Fruit fly (Drosophila melanogaster) whole organism, prepupa: ENCODE results near the gene CG15468.

Experiments used
- Blimp-1 ChIP-seq: fragments of 200-800 bp; sonication (Bioruptor generic); optimal IDR thresholded peaks from 3 replicates; lab custom pipeline; 2017; ENCODE audit warnings: missing biosample characterization, missing genetic modification characterization, mild to moderate bottlenecking, moderate library complexity, missing genetic modification reagents
- CG10631 ChIP-seq: fragments of 200-800 bp; sonication (Bioruptor generic); optimal IDR thresholded peaks from 2 replicates; lab custom pipeline; 2016; ENCODE audit warnings: missing biosample characterization, missing genetic modification characterization
- CG10669 ChIP-seq: fragments of 200-800 bp; sonication (Bioruptor generic); optimal IDR thresholded peaks from 3 replicates; lab custom pipeline; 2018; ENCODE audit warnings: missing biosample characterization, mild to moderate bottlenecking, missing genetic modification characterization, moderate library complexity
- CG11294 ChIP-seq: fragments of 200-800 bp; sonication (Bioruptor generic); IDR thresholded peaks from 2 replicates; pipeline ENCODE4 v1.3.6; 2022; ENCODE audit warnings: missing biosample characterization, missing genetic modification characterization
- CG11762 ChIP-seq: fragments of 200-800 bp; sonication (Bioruptor generic); optimal IDR thresholded peaks from 3 replicates; lab custom pipeline; 2016; ENCODE audit warnings: missing biosample characterization, missing genetic modification characterization; ENCODE audit not compliant: insufficient read depth
- CG11902 ChIP-seq: fragments of 200-800 bp; sonication (Bioruptor generic); optimal IDR thresholded peaks from 3 replicates; lab custom pipeline; 2016; ENCODE audit warnings: missing biosample characterization, missing genetic modification characterization
- CG1621 ChIP-seq: fragments of 200-800 bp; sonication (Bioruptor generic); optimal IDR thresholded peaks from 3 replicates; lab custom pipeline; 2018; ENCODE audit warnings: missing biosample characterization, mild to moderate bottlenecking, missing genetic modification characterization
- CG16779 ChIP-seq: fragments of 200-800 bp; sonication (Bioruptor generic); optimal IDR thresholded peaks from 3 replicates; lab custom pipeline; 2017; ENCODE audit warnings: missing biosample characterization, mild to moderate bottlenecking, missing genetic modification characterization
- CG3032 ChIP-seq: fragments of 200-800 bp; optimal IDR thresholded peaks from 2 replicates; lab custom pipeline; 2019; ENCODE audit warnings: missing biosample characterization, mild to moderate bottlenecking, missing genetic modification characterization, moderate library complexity
- CG34406 ChIP-seq: fragments of 200-800 bp; sonication (Bioruptor generic); optimal IDR thresholded peaks from 3 replicates; lab custom pipeline; 2016; ENCODE audit warnings: missing biosample characterization, missing genetic modification characterization
- CG3919 ChIP-seq: fragments of 200-800 bp; sonication (Bioruptor generic); optimal IDR thresholded peaks from 3 replicates; lab custom pipeline; 2016; ENCODE audit warnings: missing biosample characterization, missing genetic modification characterization
- CG4318 ChIP-seq: fragments of 200-800 bp; sonication (Bioruptor generic); optimal IDR thresholded peaks from 3 replicates; lab custom pipeline; 2017; ENCODE audit warnings: missing biosample characterization, mild to moderate bottlenecking, missing genetic modification characterization
- CG6276 ChIP-seq: fragments of 200-800 bp; sonication (Bioruptor generic); optimal IDR thresholded peaks from 2 replicates; lab custom pipeline; 2017; ENCODE audit warnings: missing biosample characterization, mild to moderate bottlenecking, missing genetic modification characterization
- CG6792 ChIP-seq: fragments of 200-800 bp; sonication (Bioruptor generic); optimal IDR thresholded peaks from 3 replicates; lab custom pipeline; 2016; ENCODE audit warnings: missing biosample characterization, missing genetic modification characterization
- CG6808 ChIP-seq: fragments of 200-800 bp; sonication (Bioruptor generic); optimal IDR thresholded peaks from 3 replicates; lab custom pipeline; 2017; ENCODE audit warnings: missing biosample characterization, missing genetic modification characterization, mild to moderate bottlenecking, moderate library complexity, missing genetic modification reagents
- CG8119 ChIP-seq: fragments of 200-800 bp; sonication (Bioruptor generic); IDR thresholded peaks from 3 replicates; pipeline ENCODE4 v1.3.6; 2022; ENCODE audit warnings: missing biosample characterization, missing genetic modification characterization
- CG8319 ChIP-seq: fragments of 200-800 bp; sonication (Bioruptor generic); optimal IDR thresholded peaks from 3 replicates; lab custom pipeline; 2016; ENCODE audit warnings: missing biosample characterization, missing genetic modification characterization
- CG8632 ChIP-seq: fragments of 200-800 bp; sonication (Bioruptor generic); optimal IDR thresholded peaks from 3 replicates; lab custom pipeline; 2016; ENCODE audit warnings: missing biosample characterization, missing genetic modification characterization
- CG9139 ChIP-seq: fragments of 200-800 bp; sonication (Bioruptor generic); optimal IDR thresholded peaks from 3 replicates; lab custom pipeline; 2017; ENCODE audit warnings: missing biosample characterization, mild to moderate bottlenecking, missing genetic modification characterization
- Eip75B ChIP-seq: fragments of 200-800 bp; sonication (Bioruptor generic); optimal IDR thresholded peaks from 3 replicates; lab custom pipeline; 2016; ENCODE audit warnings: missing biosample characterization, missing genetic modification characterization
- Eip78C ChIP-seq: fragments of 200-800 bp; sonication (Bioruptor generic); peaks from one replicate; lab custom pipeline; 2016; ENCODE audit warnings: missing biosample characterization, missing genetic modification characterization
- Ets21C ChIP-seq: fragments of 200-800 bp; sonication (Bioruptor generic); optimal IDR thresholded peaks from 3 replicates; lab custom pipeline; 2016; ENCODE audit warnings: missing biosample characterization, missing genetic modification characterization
- Ets96B ChIP-seq: fragments of 200-800 bp; optimal IDR thresholded peaks from 2 replicates; lab custom pipeline; 2019; ENCODE audit warnings: missing biosample characterization, mild to moderate bottlenecking, missing genetic modification characterization, moderate library complexity
- Gug ChIP-seq: fragments of 200-800 bp; sonication (Bioruptor generic); IDR thresholded peaks from 2 replicates; pipeline ENCODE4 v1.3.6; 2022; ENCODE audit warnings: missing biosample characterization, missing genetic modification characterization
- Hr38 ChIP-seq: sonication (Bioruptor generic); optimal IDR thresholded peaks from 2 replicates; lab custom pipeline; 2016; ENCODE audit warnings: missing biosample characterization, missing genetic modification characterization
- Hr39 ChIP-seq: fragments of 200-800 bp; sonication (Bioruptor generic); optimal IDR thresholded peaks from 2 replicates; lab custom pipeline; 2016; ENCODE audit warnings: missing biosample characterization, missing genetic modification characterization
- Hr4 ChIP-seq: fragments of 200-800 bp; sonication (Bioruptor generic); optimal IDR thresholded peaks from 3 replicates; lab custom pipeline; 2016; ENCODE audit warnings: missing biosample characterization, missing genetic modification characterization
- Lpt ChIP-seq: fragments of 200-800 bp; sonication (Bioruptor generic); optimal IDR thresholded peaks from 3 replicates; lab custom pipeline; 2016; ENCODE audit warnings: missing biosample characterization, missing genetic modification characterization
- OdsH ChIP-seq: fragments of 200-800 bp; sonication (Bioruptor generic); optimal IDR thresholded peaks from 3 replicates; lab custom pipeline; 2016; ENCODE audit warnings: missing biosample characterization, missing genetic modification characterization
- Smox ChIP-seq: fragments of 200-800 bp; sonication (Bioruptor generic); optimal IDR thresholded peaks from 3 replicates; lab custom pipeline; 2016; ENCODE audit warnings: missing biosample characterization, missing genetic modification characterization
- Sox102F ChIP-seq: fragments of 200-800 bp; sonication (Bioruptor generic); optimal IDR thresholded peaks from 2 replicates; lab custom pipeline; 2016; ENCODE audit warnings: missing biosample characterization, mild to moderate bottlenecking, missing genetic modification characterization
- Sox14 ChIP-seq: fragments of 200-800 bp; sonication (Bioruptor generic); optimal IDR thresholded peaks from 3 replicates; lab custom pipeline; 2016; ENCODE audit warnings: missing biosample characterization, missing genetic modification characterization
- Sox15 ChIP-seq: fragments of 200-800 bp; sonication (Bioruptor generic); optimal IDR thresholded peaks from 3 replicates; lab custom pipeline; 2016; ENCODE audit warnings: missing biosample characterization, missing genetic modification characterization
- achi ChIP-seq: fragments of 200-800 bp; sonication (Bioruptor generic); optimal IDR thresholded peaks from 3 replicates; lab custom pipeline; 2016; ENCODE audit warnings: missing biosample characterization, missing genetic modification characterization
- acj6 ChIP-seq: fragments of 200-800 bp; sonication (Bioruptor generic); optimal IDR thresholded peaks from 3 replicates; lab custom pipeline; 2016; ENCODE audit warnings: missing biosample characterization, missing genetic modification characterization
- cyc ChIP-seq: fragments of 200-800 bp; sonication (Bioruptor generic); optimal IDR thresholded peaks from 3 replicates; lab custom pipeline; 2016; ENCODE audit warnings: missing biosample characterization, missing genetic modification characterization
- dac ChIP-seq: fragments of 200-800 bp; sonication (Bioruptor generic); optimal IDR thresholded peaks from 2 replicates; lab custom pipeline; 2017; ENCODE audit warnings: missing biosample characterization, mild to moderate bottlenecking, missing genetic modification characterization
- dsx ChIP-seq: fragments of 200-800 bp; optimal IDR thresholded peaks from 3 replicates; lab custom pipeline; 2019; ENCODE audit warnings: missing biosample characterization, mild to moderate bottlenecking, missing genetic modification characterization, moderate library complexity; ENCODE audit not compliant: poor library complexity, severe bottlenecking
- eg ChIP-seq: fragments of 200-800 bp; sonication (Bioruptor generic); IDR thresholded peaks from 3 replicates; pipeline ENCODE4 v1.3.6; 2022; ENCODE audit warnings: missing biosample characterization, missing genetic modification characterization
- esn ChIP-seq: fragments of 200-800 bp; sonication (Bioruptor generic); optimal IDR thresholded peaks from 2 replicates; lab custom pipeline; 2016; ENCODE audit warnings: missing biosample characterization, mild to moderate bottlenecking, missing genetic modification characterization, moderate library complexity
- fd59A ChIP-seq: fragments of 200-800 bp; sonication (Bioruptor generic); optimal IDR thresholded peaks from 2 replicates; lab custom pipeline; 2017; ENCODE audit warnings: missing biosample characterization, mild to moderate bottlenecking, missing genetic modification characterization, missing genetic modification reagents
- fd85E ChIP-seq: fragments of 200-800 bp; sonication (Bioruptor generic); optimal IDR thresholded peaks from 3 replicates; lab custom pipeline; 2016; ENCODE audit warnings: missing biosample characterization, missing genetic modification characterization
- lz ChIP-seq: fragments of 200-800 bp; sonication (Bioruptor generic); optimal IDR thresholded peaks from 3 replicates; lab custom pipeline; 2016; ENCODE audit warnings: missing biosample characterization, missing genetic modification characterization
- net ChIP-seq: fragments of 200-800 bp; sonication (Bioruptor generic); optimal IDR thresholded peaks from 3 replicates; lab custom pipeline; 2016; ENCODE audit warnings: missing biosample characterization, missing genetic modification characterization
- pdm3 ChIP-seq: fragments of 200-800 bp; sonication (Bioruptor generic); optimal IDR thresholded peaks from 3 replicates; lab custom pipeline; 2016; ENCODE audit warnings: missing biosample characterization, missing genetic modification characterization
- spab ChIP-seq: fragments of 200-800 bp; sonication (Bioruptor generic); optimal IDR thresholded peaks from 2 replicates; lab custom pipeline; 2017; ENCODE audit warnings: missing biosample characterization, mild to moderate bottlenecking, missing genetic modification characterization, missing genetic modification reagents
- ss ChIP-seq, 2 experiments: fragments of 200-800 bp; sonication (Bioruptor generic); optimal IDR thresholded peaks; 2 replicates in 1 of 2; 3 replicates in 1 of 2; lab custom pipeline; 2017 to 2018; ENCODE audit warnings: mild to moderate bottlenecking in 2 of 2, missing biosample characterization in 2 of 2, missing genetic modification characterization in 2 of 2, moderate library complexity in 1 of 2
- svp ChIP-seq: fragments of 200-800 bp; sonication (Bioruptor generic); peaks from one replicate; lab custom pipeline; 2016; ENCODE audit warnings: missing biosample characterization, missing genetic modification characterization
- topi ChIP-seq: fragments of 200-800 bp; sonication (Bioruptor generic); optimal IDR thresholded peaks from 3 replicates; lab custom pipeline; 2016; ENCODE audit warnings: missing biosample characterization, missing genetic modification characterization
- vri ChIP-seq: fragments of 200-800 bp; sonication (Bioruptor generic); optimal IDR thresholded peaks from 3 replicates; lab custom pipeline; 2016; ENCODE audit warnings: missing biosample characterization, mild to moderate bottlenecking, missing genetic modification characterization

CG15468 gene

DNA sequence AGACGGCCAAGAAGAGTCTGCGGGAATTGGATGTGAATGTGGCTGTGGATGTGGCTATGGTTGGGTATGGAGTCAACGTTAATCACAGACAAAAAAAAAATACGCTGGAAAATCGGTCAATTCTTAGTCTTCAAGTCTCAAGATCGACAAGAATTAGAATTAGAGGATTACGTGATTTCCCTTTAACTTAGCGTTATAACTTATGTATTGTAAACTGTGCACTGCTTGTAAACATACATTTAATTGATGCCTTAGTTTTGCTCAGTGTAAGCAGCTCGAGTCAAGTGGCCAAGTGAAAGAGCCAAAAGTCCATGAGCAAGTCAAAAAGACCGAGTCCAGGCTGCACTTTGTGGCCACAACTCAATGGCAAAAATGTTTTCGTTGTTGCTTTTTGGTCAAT is 9.0 kb upstream of the CG15468 start (continued):
- TF ChIP-seq Smox (GFP tag; lab: Kevin White, UChicago) (peak; percentile 13), CG6808 (GFP tag; lab: Kevin White, UChicago) (peak; percentile 45), Blimp-1 (no peak), achi (peak; percentile 68), acj6 (GFP tag; lab: Kevin White, UChicago) (peak; percentile 51), CG8119 (GFP tag; lab: Robert Waterston, UW) (peak; percentile 91), CG8319 (no peak)

DNA sequence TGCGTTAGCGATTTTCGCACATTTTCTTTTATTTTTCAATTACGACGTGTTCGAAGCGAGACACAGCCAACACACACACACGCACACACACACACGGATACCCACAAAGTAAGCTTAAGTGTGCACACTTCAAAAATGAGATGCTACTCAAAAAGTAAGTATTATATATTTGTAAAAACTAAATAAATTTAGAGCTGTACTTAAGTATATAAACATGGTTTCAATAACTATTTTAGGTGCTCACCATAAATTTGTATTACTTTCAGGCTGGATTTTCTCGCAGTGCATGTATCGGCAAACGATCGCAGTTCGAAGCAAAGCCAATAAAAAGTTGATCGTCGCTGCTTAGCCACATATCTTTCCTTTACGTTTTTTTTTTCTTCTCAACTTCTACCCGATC is 4.7 kb upstream of the CG15468 start:
- TF ChIP-seq spab = no peak
- no peak for TF ChIP-seq CG6792 (GFP tag; lab: Kevin White, UChicago)
- TF ChIP-seq CG11762 (GFP tag; lab: Kevin White, UChicago) = no peak
- TF ChIP-seq Lpt (GFP tag; lab: Kevin White, UChicago) = peak; percentile 21
- no peak for TF ChIP-seq Ets21C (GFP tag; lab: Kevin White, UChicago)
- no peak for TF ChIP-seq CG1621 (tag; lab: Kevin White, UChicago)
- no peak for TF ChIP-seq CG3032 (tag; lab: Kevin White, UChicago)
- TF ChIP-seq esn (GFP tag; lab: Kevin White, UChicago) = peak; percentile 0
- peak; percentile 29 for TF ChIP-seq pdm3 (GFP tag; lab: Kevin White, UChicago)
- no peak for TF ChIP-seq Hr39 (GFP tag; lab: Kevin White, UChicago)
- no peak for TF ChIP-seq topi (GFP tag; lab: Kevin White, UChicago)
- TF ChIP-seq net (GFP tag; lab: Kevin White, UChicago) = no peak
- TF ChIP-seq CG8632 = no peak
- peak; percentile 22 for TF ChIP-seq Sox14 (GFP tag; lab: Kevin White, UChicago)
- TF ChIP-seq CG10669 (GFP tag; lab: Kevin White, UChicago) = no peak
- TF ChIP-seq Eip75B (GFP tag; lab: Kevin White, UChicago) = peak; percentile 52
- TF ChIP-seq CG4318 (GFP tag; lab: Kevin White, UChicago) = peak; percentile 38
- peak; percentile 52 for TF ChIP-seq dac (GFP tag; lab: Kevin White, UChicago)
- TF ChIP-seq CG3919 (GFP tag; lab: Kevin White, UChicago) = no peak
- peak; percentile 68 for TF ChIP-seq Gug (GFP tag; lab: Robert Waterston, UW)
- TF ChIP-seq fd85E = no peak
- TF ChIP-seq OdsH = peak; percentile 31
- TF ChIP-seq CG6276 (GFP tag; lab: Kevin White, UChicago) = peak; percentile 11
- TF ChIP-seq svp (GFP tag; lab: Kevin White, UChicago) = peak; percentile 60
- peak; percentile 17 to 30 for TF ChIP-seq ss (GFP tag; optimal IDR thresholded peaks at IDR 0.05; lab: Kevin White, UChicago)
- TF ChIP-seq vri (GFP tag; lab: Kevin White, UChicago) = no peak
- TF ChIP-seq Hr4 (GFP tag; lab: Kevin White, UChicago) = peak; percentile 83
- TF ChIP-seq lz (GFP tag; lab: Kevin White, UChicago) = no peak
- TF ChIP-seq Blimp-1 = no peak
- TF ChIP-seq CG11902 (GFP tag; lab: Kevin White, UChicago) = no peak
- peak; percentile 87 for TF ChIP-seq Eip78C
- no peak for TF ChIP-seq Ets96B (tag; lab: Kevin White, UChicago)
- TF ChIP-seq CG10631 = peak; percentile 53
- TF ChIP-seq CG11294 (GFP tag; lab: Robert Waterston, UW) = peak; percentile 42
- TF ChIP-seq CG6808 (GFP tag; lab: Kevin White, UChicago) = no peak
- TF ChIP-seq acj6 (GFP tag; lab: Kevin White, UChicago) = peak; percentile 11
- TF ChIP-seq Sox15 (GFP tag; lab: Kevin White, UChicago) = no peak
- TF ChIP-seq achi = peak; percentile 41
- no peak for TF ChIP-seq CG34406 (GFP tag; lab: Kevin White, UChicago)
- peak; percentile 26 for TF ChIP-seq CG16779 (tag; lab: Kevin White, UChicago)
- TF ChIP-seq CG9139 (GFP tag; lab: Kevin White, UChicago) = no peak
- TF ChIP-seq dsx (GFP tag; lab: Kevin White, UChicago) = peak; percentile 77
- TF ChIP-seq cyc = no peak
- TF ChIP-seq Smox (GFP tag; lab: Kevin White, UChicago) = no peak
- TF ChIP-seq Sox102F = no peak
- TF ChIP-seq Hr38 (GFP tag; lab: Kevin White, UChicago) = no peak
- TF ChIP-seq fd59A (GFP tag; lab: Kevin White, UChicago) = no peak
- TF ChIP-seq eg (GFP tag; lab: Robert Waterston, UW) = peak; percentile 81
